Fruit fly (Drosophila melanogaster) whole organism: ENCODE measurements around the gene CG13005.

ENCODE experiments used
- CG8478 ChIP-seq: fragments of >200 bp; optimal IDR thresholded peaks from 2 replicates; lab custom pipeline; 2018; ENCODE audit warnings: inconsistent platforms
- Dll ChIP-seq: fragments of >200 bp; optimal IDR thresholded peaks from 2 replicates; lab custom pipeline; 2017
- EcR ChIP-seq, 2 experiments: fragments of >200 bp; optimal IDR thresholded peaks; 2 replicates each; lab custom pipeline; 2017; ENCODE audit warnings: missing biosample characterization in 2 of 2, missing genetic modification characterization in 2 of 2, missing genetic modification reagents in 2 of 2
- pan ChIP-seq: fragments of >200 bp; optimal IDR thresholded peaks from 2 replicates; lab custom pipeline; 2017
- psq ChIP-seq: fragments of >200 bp; optimal IDR thresholded peaks from 2 replicates; lab custom pipeline; 2017
- usp ChIP-seq: fragments of >200 bp; optimal IDR thresholded peaks from 2 replicates; lab custom pipeline; 2017; ENCODE audit warnings: missing biosample characterization, missing genetic modification characterization, mixed read lengths

Gene CG13005

dm6 chrX:16775083-16775482, 28.4 kb upstream of the CG13005 start:
- TF ChIP-seq pan (lab: Kevin White, UChicago) = no peak
- no peak for TF ChIP-seq usp (GFP tag; lab: Kevin White, UChicago)
- no peak for TF ChIP-seq Dll (lab: Kevin White, UChicago)
- no peak for TF ChIP-seq CG8478 (lab: Kevin White, UChicago)
- no peak for TF ChIP-seq EcR (GFP tag; optimal IDR thresholded peaks at IDR 0.05; lab: Kevin White, UChicago)
- TF ChIP-seq psq (lab: Kevin White, UChicago) = no peak

dm6 chrX:16778138-16778672, 25.2 kb upstream of the CG13005 start:
- no peak for TF ChIP-seq EcR (GFP tag; optimal IDR thresholded peaks at IDR 0.05; lab: Kevin White, UChicago)
- TF ChIP-seq pan (lab: Kevin White, UChicago) = no peak
- no peak for TF ChIP-seq Dll (lab: Kevin White, UChicago)
- TF ChIP-seq psq (lab: Kevin White, UChicago) = no peak
- no peak for TF ChIP-seq CG8478 (lab: Kevin White, UChicago)
- no peak for TF ChIP-seq usp (GFP tag; lab: Kevin White, UChicago)

- TF ChIP-seq CG8478 (lab: Kevin White, UChicago) (no peak), pan (lab: Kevin White, UChicago) (no peak), psq (lab: Kevin White, UChicago) (no peak), usp (GFP tag; lab: Kevin White, UChicago) (no peak), Dll (lab: Kevin White, UChicago) (no peak), EcR (GFP tag; optimal IDR thresholded peaks at IDR 0.05; lab: Kevin White, UChicago) (no peak)
Observed at dm6 chrX:16780244-16780643, 23.2 kb upstream of the CG13005 start.

- TF ChIP-seq EcR (GFP tag; optimal IDR thresholded peaks at IDR 0.05; lab: Kevin White, UChicago) (no peak), psq (lab: Kevin White, UChicago) (no peak), usp (GFP tag; lab: Kevin White, UChicago) (no peak), pan (lab: Kevin White, UChicago) (no peak), CG8478 (lab: Kevin White, UChicago) (no peak)
Observed at dm6 chrX:16781055-16781454, 22.4 kb upstream of the CG13005 start.

dm6 chrX:16782175-16782916, 21.1 kb upstream of the CG13005 start:
- no peak for TF ChIP-seq psq (lab: Kevin White, UChicago)
- TF ChIP-seq usp (GFP tag; lab: Kevin White, UChicago) = no peak
- TF ChIP-seq pan (lab: Kevin White, UChicago) = no peak
- TF ChIP-seq CG8478 (lab: Kevin White, UChicago) = no peak
- TF ChIP-seq EcR (GFP tag; optimal IDR thresholded peaks at IDR 0.05; lab: Kevin White, UChicago) = no peak
- no peak for TF ChIP-seq Dll (lab: Kevin White, UChicago)

- TF ChIP-seq CG8478 (lab: Kevin White, UChicago) (no peak), pan (lab: Kevin White, UChicago) (no peak), psq (lab: Kevin White, UChicago) (no peak), Dll (lab: Kevin White, UChicago) (no peak), EcR (GFP tag; optimal IDR thresholded peaks at IDR 0.05; lab: Kevin White, UChicago) (no peak), usp (GFP tag; lab: Kevin White, UChicago) (no peak)
Observed at dm6 chrX:16783141-16783715, 20.2 kb upstream of the CG13005 start, which contains the start of gene if. TSS of gene if (minus strand) at chrX:16783434.

- TF ChIP-seq pan (lab: Kevin White, UChicago) (no peak), psq (lab: Kevin White, UChicago) (no peak)
Observed at dm6 chrX:16783743-16784142, 19.7 kb upstream of the CG13005 start, which contains the start of gene mRpL22. TSS of gene mRpL22 (plus strand) at chrX:16783933.

dm6 chrX:16786860-16787415, 16.5 kb upstream of the CG13005 start, which contains the start of the genes CG9609 and Sap30:
TSS of gene CG9609 (minus strand) at chrX:16787008.
TSS of gene Sap30 (plus strand) at chrX:16787283.
- TF ChIP-seq Dll (lab: Kevin White, UChicago) (no peak), pan (lab: Kevin White, UChicago) (no peak), EcR (GFP tag; optimal IDR thresholded peaks at IDR 0.05; lab: Kevin White, UChicago) (no peak), usp (GFP tag; lab: Kevin White, UChicago) (no peak), CG8478 (lab: Kevin White, UChicago) (no peak), psq (lab: Kevin White, UChicago) (no peak)

- no peak for TF ChIP-seq EcR (GFP tag; optimal IDR thresholded peaks at IDR 0.05; lab: Kevin White, UChicago)
- no peak for TF ChIP-seq usp (GFP tag; lab: Kevin White, UChicago)
- TF ChIP-seq CG8478 (lab: Kevin White, UChicago) = no peak
- no peak for TF ChIP-seq Dll (lab: Kevin White, UChicago)
Observed at dm6 chrX:16787416-16787900, 16.0 kb upstream of the CG13005 start.

- no peak for TF ChIP-seq usp (GFP tag; lab: Kevin White, UChicago)
- no peak for TF ChIP-seq psq (lab: Kevin White, UChicago)
- no peak for TF ChIP-seq EcR (GFP tag; optimal IDR thresholded peaks at IDR 0.05; lab: Kevin White, UChicago)
- TF ChIP-seq Dll (lab: Kevin White, UChicago) = no peak
- no peak for TF ChIP-seq pan (lab: Kevin White, UChicago)
- TF ChIP-seq CG8478 (lab: Kevin White, UChicago) = no peak
Observed at dm6 chrX:16791058-16791457, 12.4 kb upstream of the CG13005 start, which contains the start of gene Rrp45. TSS of gene Rrp45 (minus strand) at chrX:16791266.
